Worm (Caenorhabditis elegans) whole organism, L1 larva: ENCODE results near the gene nhr-145.
A peak's percentile ranks its signal among the peaks of the same experiment; 100 is the strongest.
"Not testable (repeated sequence)": the region's sequence is repeated elsewhere in the genome, so short reads cannot be mapped to it uniquely, and the experiment has no call there.

Experiments used
- F16B12.6 ChIP-seq: fragments of 150-350 bp; optimal IDR thresholded peaks from 2 replicates; lab custom pipeline; 2014; ENCODE audit warnings: missing biosample characterization, missing genetic modification characterization
- alr-1 ChIP-seq: fragments of 200-800 bp; sonication (Bioruptor generic); optimal IDR thresholded peaks from 2 replicates; lab custom pipeline; 2018; ENCODE audit warnings: borderline replicate concordance, mild to moderate bottlenecking, missing genetic modification characterization, missing compliant biosample characterization
- ama-1 ChIP-seq: fragments of 150-350 bp; optimal IDR thresholded peaks from 2 replicates; lab custom pipeline; 2014
- ceh-88 ChIP-seq: fragments of 200-800 bp; sonication (Bioruptor generic); IDR thresholded peaks from 2 replicates; pipeline ENCODE4 v1.3.6; 2022; ENCODE audit warnings: missing genetic modification characterization, missing compliant biosample characterization
- ceh-90 ChIP-seq: sonication (generic microtip); optimal IDR thresholded peaks from 2 replicates; lab custom pipeline; 2016; ENCODE audit warnings: missing genetic modification characterization, missing compliant biosample characterization
- dpl-1 ChIP-seq, 3 experiments: fragments of 150-350 bp in 2 of 3; sonication (generic microtip) in 1 of 3; optimal IDR thresholded peaks; 2 replicates each; lab custom pipeline; 2014 to 2017; ENCODE audit warnings: missing biosample characterization in 3 of 3, missing genetic modification characterization in 3 of 3, missing genetic modification reagents in 3 of 3
- dsc-1 ChIP-seq: sonication (generic microtip); optimal IDR thresholded peaks from 2 replicates; lab custom pipeline; 2016; ENCODE audit warnings: mild to moderate bottlenecking, missing genetic modification characterization, missing compliant biosample characterization
- efl-1 ChIP-seq, 4 experiments: fragments of 150-350 bp; optimal IDR thresholded peaks in 3 of 4; peaks in 1 of 4; 1 replicate in 1 of 4; 2 replicates in 3 of 4; lab custom pipeline; 2014; ENCODE audit warnings: missing biosample characterization in 2 of 4, missing genetic modification characterization in 2 of 4, missing genetic modification reagents in 2 of 4
- efl-3 ChIP-seq: fragments of 200-800 bp; sonication (Bioruptor generic); optimal IDR thresholded peaks from 2 replicates; lab custom pipeline; 2018; ENCODE audit warnings: mild to moderate bottlenecking, missing genetic modification characterization, missing compliant biosample characterization
- egl-27 ChIP-seq, 2 experiments: fragments of 150-350 bp in 1 of 2; sonication (generic microtip); optimal IDR thresholded peaks; 3 replicates each; lab custom pipeline; 2017 to 2018; ENCODE audit warnings: missing biosample characterization in 2 of 2, missing genetic modification characterization in 2 of 2, missing genetic modification reagents in 2 of 2
- elt-3 ChIP-seq, 6 experiments: fragments of 150-350 bp in 1 of 6; sonication (generic microtip); optimal IDR thresholded peaks; 2 replicates each; lab custom pipeline; 2017 to 2018; ENCODE audit warnings: missing biosample characterization in 6 of 6, missing genetic modification characterization in 6 of 6, inconsistent platforms in 1 of 6
- ets-5 ChIP-seq: fragments of 200-800 bp; sonication (Bioruptor generic); IDR thresholded peaks from 2 replicates; pipeline ENCODE4 v1.3.6; 2022; ENCODE audit warnings: missing genetic modification characterization, missing compliant biosample characterization
- fkh-8 ChIP-seq: sonication (generic microtip); optimal IDR thresholded peaks from 2 replicates; lab custom pipeline; 2016; ENCODE audit warnings: mild to moderate bottlenecking, missing genetic modification characterization, missing compliant biosample characterization
- hlh-4 ChIP-seq: sonication (generic microtip); optimal IDR thresholded peaks from 2 replicates; lab custom pipeline; 2016; ENCODE audit warnings: mild to moderate bottlenecking, missing genetic modification characterization, missing compliant biosample characterization
- hpl-2 ChIP-seq: fragments of 150-350 bp; optimal IDR thresholded peaks from 2 replicates; lab custom pipeline; 2014; ENCODE audit warnings: missing biosample characterization, missing genetic modification reagents, missing genetic modification characterization
- jun-1 ChIP-seq: fragments of 150-350 bp; optimal IDR thresholded peaks from 2 replicates; lab custom pipeline; 2014; ENCODE audit warnings: missing biosample characterization, missing genetic modification reagents, missing genetic modification characterization
- lin-15B ChIP-seq: fragments of 150-350 bp; sonication (generic microtip); optimal IDR thresholded peaks from 3 replicates; lab custom pipeline; 2014; ENCODE audit warnings: missing biosample characterization, missing genetic modification characterization
- lir-3 ChIP-seq: sonication (generic microtip); optimal IDR thresholded peaks from 2 replicates; lab custom pipeline; 2016; ENCODE audit warnings: mild to moderate bottlenecking, missing genetic modification characterization, moderate library complexity, missing compliant biosample characterization; ENCODE audit not compliant: poor library complexity
- mab-9 ChIP-seq: fragments of 200-800 bp; sonication (Bioruptor generic); IDR thresholded peaks from 2 replicates; pipeline ENCODE4 v1.3.6; 2022; ENCODE audit warnings: missing genetic modification reagents, missing genetic modification characterization, missing compliant biosample characterization
- mef-2 ChIP-seq: fragments of 150-350 bp; optimal IDR thresholded peaks from 2 replicates; lab custom pipeline; 2014; ENCODE audit warnings: missing biosample characterization, missing genetic modification characterization
- mep-1 ChIP-seq: fragments of 150-350 bp; optimal IDR thresholded peaks from 2 replicates; lab custom pipeline; 2014; ENCODE audit warnings: missing biosample characterization, missing genetic modification characterization
- nhr-11 ChIP-seq: fragments of 150-350 bp; optimal IDR thresholded peaks from 2 replicates; lab custom pipeline; 2014; ENCODE audit warnings: missing biosample characterization, missing genetic modification characterization
- nhr-19 ChIP-seq: fragments of 200-800 bp; sonication (Bioruptor generic); conservative IDR thresholded peaks from 2 replicates; pipeline ENCODE4 v1.3.6; 2022; ENCODE audit warnings: missing genetic modification characterization, missing compliant biosample characterization
- nhr-237 ChIP-seq: fragments of 150-350 bp; optimal IDR thresholded peaks from 2 replicates; lab custom pipeline; 2014; ENCODE audit warnings: missing biosample characterization, missing genetic modification characterization
- nhr-28 ChIP-seq: fragments of 150-350 bp; optimal IDR thresholded peaks from 2 replicates; lab custom pipeline; 2014; ENCODE audit warnings: missing biosample characterization, missing genetic modification characterization
- nhr-47 ChIP-seq: sonication (generic microtip); optimal IDR thresholded peaks from 2 replicates; lab custom pipeline; 2016; ENCODE audit warnings: mild to moderate bottlenecking, missing genetic modification characterization, moderate library complexity, missing compliant biosample characterization
- nhr-76 ChIP-seq: sonication (generic microtip); optimal IDR thresholded peaks from 2 replicates; lab custom pipeline; 2017; ENCODE audit warnings: missing biosample characterization, missing genetic modification characterization
- nhr-84 ChIP-seq: sonication (generic microtip); optimal IDR thresholded peaks from 2 replicates; lab custom pipeline; 2017; ENCODE audit warnings: missing biosample characterization, missing genetic modification characterization
- pqm-1 ChIP-seq: sonication (generic microtip); optimal IDR thresholded peaks from 3 replicates; lab custom pipeline; 2017; ENCODE audit warnings: missing biosample characterization, missing genetic modification characterization
- rnt-1 ChIP-seq: sonication (generic microtip); optimal IDR thresholded peaks from 2 replicates; lab custom pipeline; 2016; ENCODE audit warnings: mild to moderate bottlenecking, missing genetic modification characterization, moderate library complexity, missing compliant biosample characterization
- tbx-2 ChIP-seq: sonication (generic microtip); optimal IDR thresholded peaks from 2 replicates; lab custom pipeline; 2016; ENCODE audit warnings: missing genetic modification characterization, missing compliant biosample characterization
- tlp-1 ChIP-seq: fragments of 150-350 bp; optimal IDR thresholded peaks from 2 replicates; lab custom pipeline; 2014; ENCODE audit warnings: missing biosample characterization, missing genetic modification characterization
- unc-130 ChIP-seq: fragments of 150-350 bp; optimal IDR thresholded peaks from 2 replicates; lab custom pipeline; 2017; ENCODE audit warnings: missing biosample characterization, missing genetic modification characterization, inconsistent platforms
- unc-30 ChIP-seq: sonication (generic microtip); optimal IDR thresholded peaks from 2 replicates; lab custom pipeline; 2017; ENCODE audit warnings: missing biosample characterization, missing genetic modification characterization
- unc-86 ChIP-seq: sonication (generic microtip); optimal IDR thresholded peaks from 2 replicates; lab custom pipeline; 2016; ENCODE audit warnings: missing genetic modification characterization, missing compliant biosample characterization
- ztf-11 ChIP-seq, 2 experiments: sonication (generic microtip); optimal IDR thresholded peaks; 2 replicates each; lab custom pipeline; 2016 to 2017; ENCODE audit warnings: missing genetic modification characterization in 2 of 2, missing biosample characterization in 1 of 2, missing compliant biosample characterization in 1 of 2

Gene nhr-145

ce11 chrV:19090885-19091284, 3.4 kb downstream of the nhr-145 start:
- TF ChIP-seq F16B12.6 (tag; lab: Kevin White, UChicago) (no peak), unc-86 (tag; lab: Kevin White, UChicago) (no peak), mep-1 (tag; lab: Kevin White, UChicago) (no peak), unc-130 (tag; lab: Kevin White, UChicago) (no peak), tbx-2 (no peak), dsc-1 (tag; lab: Kevin White, UChicago) (no peak), nhr-47 (tag; lab: Kevin White, UChicago) (no peak), efl-3 (GFP tag; lab: Kevin White, UChicago) (no peak), lir-3 (no peak), rnt-1 (tag; lab: Kevin White, UChicago) (no peak), efl-1 (optimal IDR thresholded peaks at IDR 0.05; lab: Kevin White, UChicago) (no peak), efl-1 (GFP tag; optimal IDR thresholded peaks at IDR 0.05 in 1 of 2; lab: Kevin White, UChicago) (no peak), hlh-4 (tag; lab: Kevin White, UChicago) (no peak), nhr-19 (GFP tag; lab: Robert Waterston, UW) (no peak), nhr-237 (tag; lab: Kevin White, UChicago) (no peak)

DNA sequence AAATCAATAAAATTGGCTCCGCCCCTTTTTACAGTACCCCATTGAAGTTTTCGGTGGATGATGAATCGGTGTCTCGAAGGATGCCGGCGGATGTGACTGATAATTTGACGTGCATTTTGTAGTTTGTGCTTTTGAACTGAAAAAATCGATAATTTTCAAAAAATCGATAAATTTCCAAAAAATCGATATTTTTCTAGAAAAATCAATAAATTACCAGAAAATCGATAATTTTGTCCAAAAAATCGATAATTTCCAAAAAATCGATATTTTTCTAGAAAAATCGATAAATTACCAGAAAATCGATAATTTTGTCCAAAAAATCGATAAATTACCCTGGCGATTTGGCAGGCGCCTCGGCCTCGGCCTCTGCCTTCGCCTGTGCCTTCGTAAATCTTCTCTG, 12.0 kb downstream of the nhr-145 start:
- no peak for TF ChIP-seq egl-27 (tag; optimal IDR thresholded peaks at IDR 0.05; lab: Kevin White, UChicago)
- TF ChIP-seq efl-1 (optimal IDR thresholded peaks at IDR 0.05; lab: Kevin White, UChicago): no peak
- TF ChIP-seq efl-1 (GFP tag; optimal IDR thresholded peaks at IDR 0.05 in 1 of 2; lab: Kevin White, UChicago): peak in 1 of 2 experiments; percentile 39

ce11 chrV:19101589-19102201, 14.2 kb downstream of the nhr-145 start, which contains the start of gene zhp-4:
TSS of gene zhp-4 (minus strand) at chrV:19101786.
- TF ChIP-seq ceh-88; dsc-1 (tag; lab: Kevin White, UChicago); ceh-90 (tag; lab: Kevin White, UChicago): not testable (repeated sequence)
- TF ChIP-seq, all 84 proteins: peak for 0; not testable (repeated sequence) for 84

DNA sequence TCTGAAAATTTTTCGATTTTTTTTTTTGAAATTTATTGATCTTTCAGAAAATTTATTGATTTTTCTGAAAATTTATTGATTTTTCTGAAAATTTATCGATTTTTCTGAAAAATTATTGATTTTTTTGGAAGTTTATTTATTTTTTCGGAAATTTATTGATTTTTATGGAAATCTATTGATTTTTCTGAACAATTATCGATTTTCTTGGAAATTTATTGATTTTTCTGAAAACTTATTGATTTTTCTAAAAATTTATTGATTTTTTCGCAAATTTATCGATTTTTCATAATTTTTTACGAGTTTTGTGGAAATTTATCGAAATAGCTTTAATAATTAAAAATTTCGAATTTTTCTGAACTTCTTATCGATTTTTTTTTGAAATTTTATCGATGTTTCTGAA, 19.5 kb downstream of the nhr-145 start:
- TF ChIP-seq nhr-11 (no peak), fkh-8 (tag; lab: Kevin White, UChicago) (no peak), nhr-76 (tag; lab: Kevin White, UChicago) (no peak), unc-30 (tag; lab: Kevin White, UChicago) (no peak), jun-1 (no peak), ztf-11 (tag; optimal IDR thresholded peaks at IDR 0.05; lab: Kevin White, UChicago) (no peak), ets-5 (GFP tag; lab: Robert Waterston, UW) (no peak), lin-15B (no peak), alr-1 (tag; lab: Kevin White, UChicago) (no peak), mef-2 (tag; lab: Kevin White, UChicago) (no peak), ceh-88 (no peak)

ce11 chrV:19116872-19117372, 29.4 kb downstream of the nhr-145 start:
- TF ChIP-seq elt-3 (tag; optimal IDR thresholded peaks at IDR 0.05; lab: Kevin White, UChicago) (no peak), tlp-1 (tag; lab: Kevin White, UChicago) (no peak), pqm-1 (tag; lab: Kevin White, UChicago) (no peak), nhr-47 (tag; lab: Kevin White, UChicago) (no peak), hpl-2 (no peak), mef-2 (tag; lab: Kevin White, UChicago) (no peak), jun-1 (no peak), mab-9 (GFP tag; lab: Robert Waterston, UW) (no peak), ama-1 (lab: Kevin White, UChicago) (no peak), nhr-84 (tag; lab: Kevin White, UChicago) (no peak), nhr-28 (tag; lab: Kevin White, UChicago) (no peak), unc-30 (tag; lab: Kevin White, UChicago) (no peak), dpl-1 (GFP tag; optimal IDR thresholded peaks at IDR 0.05; lab: Kevin White, UChicago) (no peak), mep-1 (tag; lab: Kevin White, UChicago) (no peak)
